Worm (Caenorhabditis elegans) whole organism, midembryonic: ENCODE data around the gene cam-1.

ENCODE experiments used
- cog-1 ChIP-seq: sonication (generic microtip); optimal IDR thresholded peaks from 2 replicates; lab custom pipeline; 2016; ENCODE audit warnings: missing genetic modification characterization, missing compliant biosample characterization
- flt-1 ChIP-seq: fragments of 200-800 bp; sonication (Bioruptor generic); IDR thresholded peaks from 2 replicates; pipeline ENCODE4 v1.3.6; 2022; ENCODE audit warnings: missing genetic modification characterization, missing compliant biosample characterization
- med-1 ChIP-seq: sonication (generic microtip); optimal IDR thresholded peaks from 2 replicates; lab custom pipeline; 2017; ENCODE audit warnings: missing genetic modification characterization, mild to moderate bottlenecking, missing compliant biosample characterization, antibody characterized with exemption, missing genetic modification reagents; ENCODE audit not compliant: insufficient read depth

DNA sequence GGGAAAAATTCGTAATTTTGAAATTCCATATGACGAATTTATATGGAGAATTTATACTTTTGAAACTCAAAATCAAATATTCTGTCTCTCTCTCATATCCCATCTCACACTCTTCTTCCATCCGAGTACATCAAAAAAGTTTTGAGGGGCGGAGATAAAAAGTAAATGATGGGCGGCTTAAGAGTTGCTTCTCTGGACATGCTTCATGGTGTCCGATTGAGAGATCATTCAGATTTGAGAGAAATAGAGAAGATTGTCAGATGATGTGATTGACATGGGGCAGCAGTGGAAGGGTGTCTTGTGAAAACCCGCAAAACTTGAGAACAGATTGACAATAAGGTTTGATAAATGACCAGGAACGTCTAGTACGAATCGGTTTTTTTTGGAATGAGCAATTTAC is 5.6 kb upstream of the cam-1 start:
- TF ChIP-seq flt-1 (no peak), med-1 (GFP tag; lab: Kevin White, UChicago) (no peak), cog-1 (no peak)
